Fruit fly (Drosophila melanogaster): ENCODE results near the gene MED17.

MED17 gene

DNA sequence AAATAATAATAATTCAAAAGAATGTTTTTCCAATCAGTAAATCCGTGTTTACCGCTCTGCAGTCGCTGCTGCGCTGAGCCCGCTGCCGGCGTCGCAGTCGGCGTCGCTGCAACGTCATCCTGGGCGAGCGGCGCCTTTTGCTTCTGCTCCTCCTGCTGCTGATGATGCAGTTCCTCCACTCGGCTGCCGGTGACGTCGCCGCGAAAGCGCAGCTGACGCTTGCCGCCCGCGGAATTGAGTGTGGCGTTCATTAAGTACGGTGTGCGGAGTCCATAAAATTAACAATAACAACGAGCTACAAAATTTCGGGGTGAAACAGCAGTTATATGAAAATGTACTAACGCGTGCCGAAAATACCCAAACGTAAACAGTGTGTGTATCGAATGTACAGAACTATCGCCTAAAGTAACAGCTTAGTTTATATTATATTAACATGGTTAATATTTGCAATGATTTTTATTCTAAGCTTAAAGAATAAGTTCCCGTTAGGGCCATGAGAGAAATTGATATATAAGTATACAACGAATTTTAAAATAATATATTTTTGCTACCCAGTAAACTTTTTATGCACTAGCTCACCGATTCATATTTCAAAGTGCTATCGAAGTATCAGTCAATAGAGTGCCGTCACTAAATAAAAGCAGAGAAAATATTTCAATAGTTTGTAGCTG lies 24.7 kb upstream of the MED17 start, which contains the start of the genes CG7218 and Cbp20 (continued):
- TF ChIP-seq Hr39 (optimal IDR thresholded peaks at IDR 0.05) (no peak), tgo (GFP tag; IDR thresholded peaks at IDR 0.05) (peak; percentile 62), Ets65A (GFP tag) (peak; percentile 94), jigr1 (GFP tag; IDR thresholded peaks at IDR 0.05) (0 out of 3 replicates have a peak, but pooled peaks have one; percentile 23), CG4424 (GFP tag; optimal IDR thresholded peaks at IDR 0.05) (peak; percentile 71), CG7839 (tag; optimal IDR thresholded peaks at IDR 0.05) (peak; percentile 65), CG6689 (GFP tag; IDR thresholded peaks at IDR 0.05) (peak; percentile 65), sima (GFP tag; optimal IDR thresholded peaks at IDR 0.05) (no peak), vfl (GFP tag; optimal IDR thresholded peaks at IDR 0.05) (peak; percentile 75), dimm (GFP tag; IDR thresholded peaks at IDR 0.05) (peak; percentile 55; the same call in 1 of the 2 replicates), CG3281 (GFP tag; optimal IDR thresholded peaks at IDR 0.05) (peak; percentile 69), wor (GFP tag; IDR thresholded peaks at IDR 0.05) (no peak), CG31365 (tag; optimal IDR thresholded peaks at IDR 0.05) (no peak), Bdp1 (GFP tag; optimal IDR thresholded peaks at IDR 0.05) (peak; percentile 26), Pdp1 (GFP tag; optimal IDR thresholded peaks at IDR 0.05) (peak; percentile 58 to 71), CG14667 (GFP tag; IDR thresholded peaks at IDR 0.05) (peak; percentile 58; the same call in 1 of the 2 replicates), CG16863 (GFP tag; optimal IDR thresholded peaks at IDR 0.05) (peak; percentile 47), CG11695 (GFP tag; IDR thresholded peaks at IDR 0.05) (0 out of 3 replicates have a peak, but pooled peaks have one; percentile 8), ranshi (GFP tag; IDR thresholded peaks at IDR 0.05) (peak; percentile 78), tna (GFP tag; IDR thresholded peaks at IDR 0.05; ENCODE audit: partially characterized antibody) (peak; percentile 29; the same call in 1 of the 2 replicates), H15 (GFP tag; IDR thresholded peaks at IDR 0.05) (peak; percentile 65; the same call in 1 of the 3 replicates), bowl (GFP tag; IDR thresholded peaks at IDR 0.05) (no peak), B-H2 (GFP tag; optimal IDR thresholded peaks at IDR 0.05) (peak; percentile 77), bbx (GFP tag; IDR thresholded peaks at IDR 0.05; ENCODE audit: partially characterized antibody) (peak; percentile 74), CG6272 (GFP tag; IDR thresholded peaks at IDR 0.05) (peak; percentile 66), CG16813 (GFP tag; IDR thresholded peaks at IDR 0.05; ENCODE audit: partially characterized antibody) (peak; percentile 85), HLH4C (GFP tag; IDR thresholded peaks at IDR 0.05; ENCODE audit: partially characterized antibody) (peak; percentile 82), CG9727 (GFP tag; optimal IDR thresholded peaks at IDR 0.05) (peak; percentile 59), CG3847 (GFP tag; IDR thresholded peaks at IDR 0.05) (peak; percentile 82), CG34224 (GFP tag; IDR thresholded peaks at IDR 0.05; ENCODE audit: partially characterized antibody) (peak; percentile 76), scrt (GFP tag; optimal IDR thresholded peaks at IDR 0.05) (peak; percentile 20), E2f2 (GFP tag; IDR thresholded peaks at IDR 0.05) (peak; percentile 44; the same call in 1 of the 2 replicates), pho (GFP tag; optimal IDR thresholded peaks at IDR 0.05) (peak; percentile 64), hb (GFP tag; IDR thresholded peaks at IDR 0.05; ENCODE audit: partially characterized antibody) (peak; percentile 76), Mes4 (GFP tag; optimal IDR thresholded peaks at IDR 0.05) (no peak), Lhr (GFP tag; optimal IDR thresholded peaks at IDR 0.05) (no peak), zfh2 (GFP tag; optimal IDR thresholded peaks at IDR 0.05) (peak; percentile 70), Nf-YA (GFP tag; IDR thresholded peaks at IDR 0.05) (no peak), dmrt11E (tag; optimal IDR thresholded peaks at IDR 0.05) (peak; percentile 36), CG11085 (GFP tag; IDR thresholded peaks at IDR 0.05) (peak; percentile 60; the same call in 1 of the 2 replicates), CG15601 (tag; optimal IDR thresholded peaks at IDR 0.05) (peak; percentile 64), CG6254 (GFP tag; optimal IDR thresholded peaks at IDR 0.05) (peak; percentile 37), CG7372 (GFP tag; IDR thresholded peaks at IDR 0.05) (peak; percentile 45; the same call in 1 of the 2 replicates), CG8944 (GFP tag; optimal IDR thresholded peaks at IDR 0.05) (peak; percentile 50), CG42726 (GFP tag; IDR thresholded peaks at IDR 0.05; ENCODE audit: partially characterized antibody) (no peak), CG4328 (GFP tag; optimal IDR thresholded peaks at IDR 0.05) (peak; percentile 47), rib (GFP tag; IDR thresholded peaks at IDR 0.05) (peak; percentile 62; the same call in 1 of the 2 replicates), CG17829 (tag; optimal IDR thresholded peaks at IDR 0.05) (peak; percentile 75), Ets97D (GFP tag; optimal IDR thresholded peaks at IDR 0.05) (peak; percentile 60)
